Fruit fly (Drosophila melanogaster) whole organism, embryonic: ENCODE measurements around the gene sing.

ENCODE experiments used
- Adf1 ChIP-seq: fragments of 200-800 bp; sonication (Bioruptor generic); IDR thresholded peaks from 2 replicates; pipeline ENCODE4 v1.3.6; 2022; ENCODE audit warnings: missing biosample characterization, missing genetic modification characterization
- BEAF-32 ChIP-seq: fragments of 200-800 bp; sonication (Bioruptor generic); optimal IDR thresholded peaks from 3 replicates; lab custom pipeline; 2017; ENCODE audit warnings: missing biosample characterization, missing genetic modification characterization, mild to moderate bottlenecking, moderate library complexity, missing genetic modification reagents
- CG15514 ChIP-seq: fragments of 200-800 bp; sonication (Bioruptor generic); optimal IDR thresholded peaks from 3 replicates; lab custom pipeline; 2017; ENCODE audit warnings: missing biosample characterization, missing genetic modification characterization, mild to moderate bottlenecking, moderate library complexity, missing genetic modification reagents
- CG16779 ChIP-seq: fragments of 200-800 bp; sonication (Bioruptor generic); IDR thresholded peaks from 2 replicates; pipeline ENCODE4 v1.3.6; 2022; ENCODE audit warnings: missing biosample characterization, missing genetic modification characterization
- CG4328 ChIP-seq: fragments of 200-800 bp; sonication (Bioruptor generic); optimal IDR thresholded peaks from 3 replicates; lab custom pipeline; 2017; ENCODE audit warnings: missing biosample characterization, missing genetic modification reagents, missing genetic modification characterization
- CG4730 ChIP-seq: fragments of 200-800 bp; sonication (Bioruptor generic); IDR thresholded peaks from 2 replicates; pipeline ENCODE4 v1.3.6; 2022; ENCODE audit warnings: missing biosample characterization, missing genetic modification characterization
- her ChIP-seq: fragments of 200-800 bp; sonication (Bioruptor generic); optimal IDR thresholded peaks from 2 replicates; lab custom pipeline; 2016; ENCODE audit warnings: missing biosample characterization, missing genetic modification characterization
- psq ChIP-seq: fragments of 200-800 bp; sonication (Bioruptor generic); optimal IDR thresholded peaks from 2 replicates; lab custom pipeline; 2017; ENCODE audit warnings: missing biosample characterization, missing genetic modification characterization

dm6 chrX:16677163-16677562 lies 1.9 kb upstream of the sing start:
- TF ChIP-seq CG4328 (GFP tag; lab: Kevin White, UChicago): no peak
- TF ChIP-seq CG16779 (GFP tag; lab: Robert Waterston, UW): no peak
- TF ChIP-seq her (GFP tag; lab: Kevin White, UChicago): no peak
- no peak for TF ChIP-seq CG4730
- no peak for TF ChIP-seq BEAF-32 (GFP tag; lab: Kevin White, UChicago)
- TF ChIP-seq psq (GFP tag; lab: Kevin White, UChicago): no peak
- no peak for TF ChIP-seq CG15514 (GFP tag; lab: Kevin White, UChicago)
- TF ChIP-seq Adf1 (GFP tag; lab: Robert Waterston, UW): no peak
